Worm (Caenorhabditis elegans): ENCODE data around the gene R08C7.4.

The R08C7.4 gene

DNA sequence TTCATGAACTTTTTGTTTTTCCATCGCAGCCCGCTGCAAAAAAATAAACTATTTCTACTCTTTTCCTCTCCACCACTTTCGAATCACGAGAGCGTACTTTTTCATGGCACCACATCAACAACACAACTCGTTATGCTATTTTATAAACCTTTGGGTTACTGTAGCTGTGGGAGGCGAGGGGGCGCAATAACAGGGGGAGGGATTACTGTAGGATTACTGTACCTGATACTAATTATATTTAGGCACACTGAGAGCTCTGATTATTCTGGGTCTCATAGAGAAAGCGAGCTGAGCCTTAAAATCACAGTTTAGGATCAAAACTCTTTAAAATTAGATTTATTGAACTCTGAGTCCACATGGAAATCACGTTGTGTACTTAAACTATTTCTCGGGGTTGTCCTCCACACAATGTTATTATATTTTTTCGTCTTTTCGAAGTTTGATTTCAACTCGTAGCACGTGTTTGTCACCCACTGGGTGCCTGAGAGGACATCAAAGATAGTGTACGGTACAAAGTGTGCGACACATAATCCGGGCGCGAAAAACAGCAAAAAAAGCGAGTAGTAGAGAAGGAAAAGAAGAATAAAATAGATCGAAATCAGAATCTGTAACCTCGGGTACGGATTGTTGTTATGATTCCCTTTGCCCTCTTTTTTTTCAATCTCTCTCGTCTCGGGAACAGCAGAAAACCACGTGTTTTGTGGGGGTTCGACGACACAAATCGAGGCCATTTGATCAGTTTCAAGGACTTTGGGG is 37.8 kb downstream of the R08C7.4 start:
- TF ChIP-seq unc-62 (GFP tag; optimal IDR thresholded peaks at IDR 0.05): no peak

DNA sequence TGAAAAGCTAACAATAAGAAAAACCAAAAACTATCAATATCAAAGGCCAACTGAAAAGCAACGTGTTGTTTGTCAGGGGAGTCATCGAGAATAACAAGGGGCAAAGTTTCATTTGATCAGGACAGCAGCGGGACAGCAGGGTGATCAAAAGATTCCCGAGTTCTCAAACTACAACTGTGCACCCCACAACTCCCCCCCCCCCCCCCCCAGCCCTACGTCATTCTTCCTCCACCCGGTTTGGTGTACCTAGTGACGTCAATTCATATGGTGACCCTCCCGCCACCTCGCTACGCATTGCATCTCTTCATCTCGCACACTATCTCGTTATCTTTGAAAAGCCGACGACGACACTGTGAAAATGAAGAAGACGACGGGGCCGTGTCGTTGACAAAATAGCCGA is 38.9 kb downstream of the R08C7.4 start:
- TF ChIP-seq unc-62 (GFP tag; optimal IDR thresholded peaks at IDR 0.05): no peak

DNA sequence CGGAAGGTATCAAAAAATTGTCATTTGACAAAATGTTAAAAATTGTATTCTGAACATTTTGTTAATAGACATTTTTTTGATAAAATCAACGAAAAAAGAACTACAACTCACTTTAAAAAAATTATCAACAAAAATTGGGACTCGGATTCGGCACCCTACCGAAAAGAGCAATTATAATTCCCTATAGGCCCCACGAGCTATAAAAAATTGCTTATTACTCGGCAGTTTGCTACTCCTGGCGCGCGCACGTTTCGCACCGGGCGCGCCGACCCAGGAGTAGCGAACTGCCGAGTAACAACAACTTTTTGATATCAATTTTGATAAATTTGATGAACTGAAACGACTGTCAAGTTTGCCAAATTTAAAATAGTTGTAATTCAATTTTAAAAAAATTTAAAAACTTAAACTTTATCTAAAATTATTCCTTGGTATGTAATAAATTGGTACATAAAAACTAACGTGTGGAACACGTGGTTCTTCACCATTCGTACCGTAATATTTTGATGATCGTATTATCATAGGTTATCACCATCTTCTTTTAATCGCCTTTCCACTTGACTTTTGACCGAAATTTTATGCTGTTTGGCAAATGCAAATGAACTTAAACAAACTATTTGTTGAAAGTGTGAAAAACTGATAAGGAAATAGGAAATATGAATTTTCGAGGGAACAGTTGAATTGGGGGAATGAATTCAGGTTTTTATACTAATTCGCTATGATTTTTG is 40.7 kb downstream of the R08C7.4 start:
- no peak for TF ChIP-seq unc-62 (GFP tag; optimal IDR thresholded peaks at IDR 0.05)

ce11 chrIV:4477009-4477471 is 42.2 kb downstream of the R08C7.4 start, which contains the start of gene M01H9.3:
TSS of gene M01H9.3 (minus strand) at chrIV:4477059.
- no peak for TF ChIP-seq unc-62 (GFP tag; optimal IDR thresholded peaks at IDR 0.05)

- TF ChIP-seq unc-62 (GFP tag; optimal IDR thresholded peaks at IDR 0.05): no peak
Observed at ce11 chrIV:4478612-4479011, 43.8 kb downstream of the R08C7.4 start.

ce11 chrIV:4480027-4480426 is 45.2 kb downstream of the R08C7.4 start, which contains the start of gene M01H9.10:
TSS of gene M01H9.10 (minus strand) at chrIV:4480127.
- no peak for TF ChIP-seq unc-62 (GFP tag; optimal IDR thresholded peaks at IDR 0.05)

ce11 chrIV:4481298-4481697 is 46.5 kb downstream of the R08C7.4 start:
- no peak for TF ChIP-seq unc-62 (GFP tag; optimal IDR thresholded peaks at IDR 0.05)

DNA sequence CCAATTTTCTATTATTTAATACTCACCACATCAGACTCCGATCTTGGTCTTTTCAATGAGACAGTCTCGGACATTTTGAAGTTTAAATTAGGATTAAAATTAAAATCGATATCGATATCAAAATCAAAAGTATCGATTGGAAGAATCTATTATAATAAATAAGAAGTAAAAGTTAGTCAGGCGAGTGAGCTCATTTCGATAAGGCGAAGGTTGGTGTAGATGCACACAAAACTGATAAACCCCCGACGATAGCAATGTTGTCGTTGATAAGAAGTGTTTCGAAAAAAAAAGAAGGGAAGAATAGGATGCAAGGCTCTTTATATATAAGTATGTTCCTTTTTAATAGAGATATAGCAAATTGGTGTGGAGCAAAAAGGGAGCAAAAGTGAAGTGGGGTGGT is 47.7 kb downstream of the R08C7.4 start, which contains the start of gene M01H9.4:
Gene M01H9.4 (minus strand): TSS at position 379 of the 400 bp plus-strand sequence.
- TF ChIP-seq unc-62 (GFP tag; optimal IDR thresholded peaks at IDR 0.05): no peak

ce11 chrIV:4484555-4484954 is 49.7 kb downstream of the R08C7.4 start:
- no peak for TF ChIP-seq unc-62 (GFP tag; optimal IDR thresholded peaks at IDR 0.05)

DNA sequence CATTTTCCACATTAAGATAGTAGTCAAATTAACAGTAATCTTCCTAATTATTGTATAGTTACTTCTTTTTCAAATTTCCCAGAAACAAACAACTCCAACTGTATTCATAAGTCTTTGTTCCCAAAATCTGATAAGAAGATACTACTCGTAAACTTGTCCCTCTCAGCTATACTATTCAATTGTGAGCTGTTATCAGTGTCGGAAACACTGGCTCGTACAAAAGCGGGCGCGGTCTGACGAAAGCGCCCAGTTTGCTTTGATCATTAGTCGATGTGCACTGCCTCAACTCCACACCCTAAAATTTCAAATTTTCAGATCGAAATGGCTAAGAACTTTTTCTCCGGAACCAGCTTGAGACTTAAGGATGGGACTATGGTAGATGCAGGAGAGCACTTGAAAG is 51.9 kb downstream of the R08C7.4 start, which contains the start of gene trx-3:
Gene trx-3 (plus strand): TSS at position 291 of the 400 bp plus-strand sequence.
- no peak for TF ChIP-seq unc-62 (GFP tag; optimal IDR thresholded peaks at IDR 0.05)
